Worm (Caenorhabditis elegans) whole organism, L1 larva: ENCODE data around the gene C06E1.11.

Source experiments
- C34B4.2 ChIP-seq: sonication (generic microtip); optimal IDR thresholded peaks from 2 replicates; lab custom pipeline; 2017; ENCODE audit warnings: mild to moderate bottlenecking, missing genetic modification characterization, missing compliant biosample characterization
- F16B12.6 ChIP-seq: fragments of 150-350 bp; optimal IDR thresholded peaks from 2 replicates; lab custom pipeline; 2014; ENCODE audit warnings: missing biosample characterization, missing genetic modification characterization
- Y116A8C.19 ChIP-seq: sonication (generic microtip); optimal IDR thresholded peaks from 2 replicates; lab custom pipeline; 2016; ENCODE audit warnings: missing compliant biosample characterization, missing genetic modification characterization, borderline replicate concordance
- aly-2 ChIP-seq: fragments of 150-350 bp; optimal IDR thresholded peaks from 2 replicates; lab custom pipeline; 2014; ENCODE audit warnings: missing biosample characterization, missing genetic modification characterization
- blmp-1 ChIP-seq: fragments of 150-350 bp; optimal IDR thresholded peaks from 2 replicates; lab custom pipeline; 2014; ENCODE audit warnings: missing biosample characterization, missing genetic modification characterization
- ceh-63 ChIP-seq: fragments of 200-800 bp; sonication (Bioruptor generic); optimal IDR thresholded peaks from 2 replicates; lab custom pipeline; 2018; ENCODE audit warnings: mild to moderate bottlenecking, missing genetic modification characterization, missing compliant biosample characterization
- ceh-8 ChIP-seq: fragments of 200-800 bp; sonication (Bioruptor generic); optimal IDR thresholded peaks from 2 replicates; lab custom pipeline; 2018; ENCODE audit warnings: mild to moderate bottlenecking, missing genetic modification characterization, moderate library complexity, missing compliant biosample characterization
- ceh-82 ChIP-seq, 3 experiments: fragments of 150-350 bp in 1 of 3; sonication (generic microtip) in 2 of 3; optimal IDR thresholded peaks; 2 replicates each; lab custom pipeline; 2014 to 2017; ENCODE audit warnings: missing biosample characterization in 3 of 3, missing genetic modification characterization in 3 of 3
- ceh-90 ChIP-seq: sonication (generic microtip); optimal IDR thresholded peaks from 2 replicates; lab custom pipeline; 2016; ENCODE audit warnings: missing genetic modification characterization, missing compliant biosample characterization
- ces-1 ChIP-seq: fragments of 150-350 bp; optimal IDR thresholded peaks from 2 replicates; lab custom pipeline; 2014; ENCODE audit warnings: missing biosample characterization, missing genetic modification reagents, missing genetic modification characterization
- dsc-1 ChIP-seq: sonication (generic microtip); optimal IDR thresholded peaks from 2 replicates; lab custom pipeline; 2016; ENCODE audit warnings: mild to moderate bottlenecking, missing genetic modification characterization, missing compliant biosample characterization
- efl-1 ChIP-seq, 4 experiments: fragments of 150-350 bp; optimal IDR thresholded peaks in 3 of 4; peaks in 1 of 4; 1 replicate in 1 of 4; 2 replicates in 3 of 4; lab custom pipeline; 2014; ENCODE audit warnings: missing biosample characterization in 2 of 4, missing genetic modification characterization in 2 of 4, missing genetic modification reagents in 2 of 4
- efl-3 ChIP-seq: fragments of 200-800 bp; sonication (Bioruptor generic); optimal IDR thresholded peaks from 2 replicates; lab custom pipeline; 2018; ENCODE audit warnings: mild to moderate bottlenecking, missing genetic modification characterization, missing compliant biosample characterization
- egl-27 ChIP-seq, 2 experiments: fragments of 150-350 bp in 1 of 2; sonication (generic microtip); optimal IDR thresholded peaks; 3 replicates each; lab custom pipeline; 2017 to 2018; ENCODE audit warnings: missing biosample characterization in 2 of 2, missing genetic modification characterization in 2 of 2, missing genetic modification reagents in 2 of 2
- elt-2 ChIP-seq: sonication (generic microtip); optimal IDR thresholded peaks from 2 replicates; lab custom pipeline; 2016; ENCODE audit warnings: missing genetic modification characterization, mild to moderate bottlenecking, inconsistent platforms, missing compliant biosample characterization, missing genetic modification reagents
- elt-3 ChIP-seq, 6 experiments: fragments of 150-350 bp in 1 of 6; sonication (generic microtip); optimal IDR thresholded peaks; 2 replicates each; lab custom pipeline; 2017 to 2018; ENCODE audit warnings: missing biosample characterization in 6 of 6, missing genetic modification characterization in 6 of 6, inconsistent platforms in 1 of 6
- fkh-10 ChIP-seq: sonication (generic microtip); optimal IDR thresholded peaks from 2 replicates; lab custom pipeline; 2017; ENCODE audit warnings: missing biosample characterization, missing genetic modification reagents, missing genetic modification characterization
- fkh-4 ChIP-seq: sonication (generic microtip); optimal IDR thresholded peaks from 2 replicates; lab custom pipeline; 2016; ENCODE audit warnings: missing compliant biosample characterization, missing genetic modification characterization, borderline replicate concordance
- fkh-8 ChIP-seq: sonication (generic microtip); optimal IDR thresholded peaks from 2 replicates; lab custom pipeline; 2016; ENCODE audit warnings: mild to moderate bottlenecking, missing genetic modification characterization, missing compliant biosample characterization
- hpl-2 ChIP-seq: fragments of 150-350 bp; optimal IDR thresholded peaks from 2 replicates; lab custom pipeline; 2014; ENCODE audit warnings: missing biosample characterization, missing genetic modification reagents, missing genetic modification characterization
- isw-1 ChIP-seq: fragments of 200-800 bp; sonication (Bioruptor generic); IDR thresholded peaks from 2 replicates; pipeline ENCODE4 v1.3.6; 2022; ENCODE audit warnings: missing genetic modification characterization, missing compliant biosample characterization
- jun-1 ChIP-seq: fragments of 150-350 bp; optimal IDR thresholded peaks from 2 replicates; lab custom pipeline; 2014; ENCODE audit warnings: missing biosample characterization, missing genetic modification reagents, missing genetic modification characterization
- lin-13 ChIP-seq: fragments of 150-350 bp; optimal IDR thresholded peaks from 2 replicates; lab custom pipeline; 2014; ENCODE audit warnings: missing biosample characterization, missing genetic modification reagents, missing genetic modification characterization
- lin-14 ChIP-seq: fragments of 200-800 bp; sonication (Bioruptor generic); optimal IDR thresholded peaks from 2 replicates; lab custom pipeline; 2018; ENCODE audit warnings: mild to moderate bottlenecking, missing genetic modification characterization, moderate library complexity, missing compliant biosample characterization
- lin-15B ChIP-seq: fragments of 150-350 bp; sonication (generic microtip); optimal IDR thresholded peaks from 3 replicates; lab custom pipeline; 2014; ENCODE audit warnings: missing biosample characterization, missing genetic modification characterization
- lin-39 ChIP-seq: fragments of 150-350 bp; optimal IDR thresholded peaks from 2 replicates; lab custom pipeline; 2014; ENCODE audit warnings: missing biosample characterization, missing genetic modification reagents, missing genetic modification characterization
- lsy-2 ChIP-seq, 2 experiments: fragments of 150-350 bp; optimal IDR thresholded peaks; 2 replicates each; lab custom pipeline; 2014; ENCODE audit warnings: missing biosample characterization in 2 of 2, missing genetic modification characterization in 2 of 2
- mab-9 ChIP-seq: fragments of 200-800 bp; sonication (Bioruptor generic); IDR thresholded peaks from 2 replicates; pipeline ENCODE4 v1.3.6; 2022; ENCODE audit warnings: missing genetic modification reagents, missing genetic modification characterization, missing compliant biosample characterization
- mep-1 ChIP-seq: fragments of 150-350 bp; optimal IDR thresholded peaks from 2 replicates; lab custom pipeline; 2014; ENCODE audit warnings: missing biosample characterization, missing genetic modification characterization
- nhr-12 ChIP-seq: sonication (generic microtip); optimal IDR thresholded peaks from 2 replicates; lab custom pipeline; 2017; ENCODE audit warnings: missing biosample characterization, missing genetic modification characterization
- nhr-20 ChIP-seq: sonication (generic microtip); optimal IDR thresholded peaks from 2 replicates; lab custom pipeline; 2016; ENCODE audit warnings: mild to moderate bottlenecking, missing genetic modification characterization, missing compliant biosample characterization
- nhr-28 ChIP-seq: fragments of 150-350 bp; optimal IDR thresholded peaks from 2 replicates; lab custom pipeline; 2014; ENCODE audit warnings: missing biosample characterization, missing genetic modification characterization
- nhr-47 ChIP-seq: sonication (generic microtip); optimal IDR thresholded peaks from 2 replicates; lab custom pipeline; 2016; ENCODE audit warnings: mild to moderate bottlenecking, missing genetic modification characterization, moderate library complexity, missing compliant biosample characterization
- nhr-85 ChIP-seq: sonication (generic microtip); peaks from one replicate; lab custom pipeline; 2016; ENCODE audit warnings: missing genetic modification characterization, inconsistent platforms, missing compliant biosample characterization
- pag-3 ChIP-seq: sonication (generic microtip); optimal IDR thresholded peaks from 2 replicates; lab custom pipeline; 2017; ENCODE audit warnings: missing genetic modification characterization, mild to moderate bottlenecking, missing compliant biosample characterization, antibody characterized with exemption, borderline replicate concordance; ENCODE audit not compliant: insufficient read depth
- skn-1 ChIP-seq: fragments of 150-350 bp; optimal IDR thresholded peaks from 2 replicates; lab custom pipeline; 2014; ENCODE audit warnings: missing biosample characterization, missing genetic modification characterization
- snpc-4 ChIP-seq: fragments of 150-350 bp; optimal IDR thresholded peaks from 2 replicates; lab custom pipeline; 2014; ENCODE audit warnings: missing biosample characterization, missing genetic modification characterization
- sox-4 ChIP-seq: sonication (generic microtip); optimal IDR thresholded peaks from 2 replicates; lab custom pipeline; 2016; ENCODE audit warnings: missing genetic modification characterization, missing compliant biosample characterization
- tlp-1 ChIP-seq: fragments of 150-350 bp; optimal IDR thresholded peaks from 2 replicates; lab custom pipeline; 2014; ENCODE audit warnings: missing biosample characterization, missing genetic modification characterization
- unc-130 ChIP-seq: fragments of 150-350 bp; optimal IDR thresholded peaks from 2 replicates; lab custom pipeline; 2017; ENCODE audit warnings: missing biosample characterization, missing genetic modification characterization, inconsistent platforms
- unc-62 ChIP-seq: fragments of 150-350 bp; optimal IDR thresholded peaks from 2 replicates; lab custom pipeline; 2014; ENCODE audit warnings: missing biosample characterization, missing genetic modification reagents, missing genetic modification characterization
- vab-15 ChIP-seq: sonication (generic microtip); optimal IDR thresholded peaks from 2 replicates; lab custom pipeline; 2017; ENCODE audit warnings: missing genotype, mild to moderate bottlenecking, missing genetic modification characterization, missing compliant biosample characterization
- xbp-1 ChIP-seq: sonication (generic microtip); optimal IDR thresholded peaks from 2 replicates; lab custom pipeline; 2016; ENCODE audit warnings: missing genetic modification characterization, missing compliant biosample characterization
- zag-1 ChIP-seq: fragments of 150-350 bp; optimal IDR thresholded peaks from 2 replicates; lab custom pipeline; 2014; ENCODE audit warnings: missing biosample characterization, missing genetic modification characterization
- zip-4 ChIP-seq: fragments of 200-800 bp; sonication (Bioruptor generic); optimal IDR thresholded peaks from 2 replicates; lab custom pipeline; 2018; ENCODE audit warnings: mild to moderate bottlenecking, missing genetic modification characterization, moderate library complexity, missing compliant biosample characterization
- ztf-11 ChIP-seq, 2 experiments: sonication (generic microtip); optimal IDR thresholded peaks; 2 replicates each; lab custom pipeline; 2016 to 2017; ENCODE audit warnings: missing genetic modification characterization in 2 of 2, missing biosample characterization in 1 of 2, missing compliant biosample characterization in 1 of 2

Gene C06E1.11

DNA sequence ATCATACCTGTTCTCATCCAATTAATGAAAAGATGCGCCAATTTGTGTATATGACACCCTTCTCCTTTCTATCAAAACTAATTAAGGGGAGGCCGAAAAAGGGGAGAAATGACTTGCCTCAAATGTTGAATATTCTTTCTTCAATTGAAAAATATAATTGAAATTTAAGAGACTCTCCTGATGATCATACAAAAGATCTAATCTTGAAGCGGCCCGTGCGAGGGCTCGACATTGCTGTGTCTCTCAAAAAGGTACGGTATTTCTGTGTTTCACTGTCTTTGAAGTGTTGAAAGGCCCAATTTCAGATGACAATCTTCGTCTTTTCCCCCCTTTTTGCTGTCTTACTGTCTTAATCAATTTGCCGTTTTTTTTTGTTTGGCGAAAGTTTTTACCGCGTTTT lies 4.5 kb upstream of the C06E1.11 start:
- TF ChIP-seq nhr-85 (tag; lab: Kevin White, UChicago) (peak; percentile 87), aly-2 (no peak), pag-3 (tag; lab: Kevin White, UChicago) (no peak), sox-4 (tag; lab: Kevin White, UChicago) (no peak), tlp-1 (tag; lab: Kevin White, UChicago) (no peak), fkh-4 (tag; lab: Kevin White, UChicago) (no peak), zag-1 (tag; lab: Kevin White, UChicago) (no peak), ceh-90 (tag; lab: Kevin White, UChicago) (no peak), lsy-2 (tag; optimal IDR thresholded peaks at IDR 0.05; lab: Kevin White, UChicago) (peak in 1 of 2 experiments; percentile 44), blmp-1 (tag; lab: Kevin White, UChicago) (peak; percentile 49), elt-3 (tag; optimal IDR thresholded peaks at IDR 0.05; lab: Kevin White, UChicago) (no peak), nhr-12 (tag; lab: Kevin White, UChicago) (no peak), isw-1 (GFP tag; lab: Robert Waterston, UW) (no peak), nhr-47 (no peak), ces-1 (no peak), xbp-1 (tag; lab: Kevin White, UChicago) (no peak), mep-1 (tag; lab: Kevin White, UChicago) (no peak), fkh-10 (no peak), nhr-20 (no peak), dsc-1 (tag; lab: Kevin White, UChicago) (no peak), efl-1 (optimal IDR thresholded peaks at IDR 0.05; lab: Kevin White, UChicago) (no peak), efl-1 (GFP tag; optimal IDR thresholded peaks at IDR 0.05 in 1 of 2; lab: Kevin White, UChicago) (no peak), lin-14 (GFP tag; lab: Kevin White, UChicago) (peak; percentile 70)

DNA sequence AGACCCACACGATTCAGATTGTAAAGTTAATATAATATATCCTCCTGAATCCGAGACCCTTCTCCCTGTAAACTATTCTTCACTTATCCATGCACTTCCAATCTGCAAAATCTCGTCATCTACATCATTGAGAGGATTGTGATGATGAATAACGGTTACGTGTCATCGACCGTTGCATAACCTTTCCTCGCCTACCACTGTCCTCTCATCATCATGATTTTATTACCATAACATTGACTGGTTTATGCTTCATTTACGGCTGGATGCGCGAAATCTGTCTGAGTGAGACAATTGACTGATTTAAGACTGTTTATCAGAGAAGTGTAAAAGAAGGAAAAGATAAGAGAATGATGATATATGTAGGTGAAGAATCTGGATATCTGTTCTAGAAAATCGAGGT lies 3.8 kb upstream of the C06E1.11 start:
- TF ChIP-seq vab-15 (tag; lab: Kevin White, UChicago) (no peak), Y116A8C.19 (no peak), snpc-4 (tag; lab: Kevin White, UChicago) (no peak), ceh-63 (GFP tag; lab: Kevin White, UChicago) (no peak), elt-2 (tag; lab: Kevin White, UChicago) (no peak), fkh-8 (tag; lab: Kevin White, UChicago) (no peak)

DNA sequence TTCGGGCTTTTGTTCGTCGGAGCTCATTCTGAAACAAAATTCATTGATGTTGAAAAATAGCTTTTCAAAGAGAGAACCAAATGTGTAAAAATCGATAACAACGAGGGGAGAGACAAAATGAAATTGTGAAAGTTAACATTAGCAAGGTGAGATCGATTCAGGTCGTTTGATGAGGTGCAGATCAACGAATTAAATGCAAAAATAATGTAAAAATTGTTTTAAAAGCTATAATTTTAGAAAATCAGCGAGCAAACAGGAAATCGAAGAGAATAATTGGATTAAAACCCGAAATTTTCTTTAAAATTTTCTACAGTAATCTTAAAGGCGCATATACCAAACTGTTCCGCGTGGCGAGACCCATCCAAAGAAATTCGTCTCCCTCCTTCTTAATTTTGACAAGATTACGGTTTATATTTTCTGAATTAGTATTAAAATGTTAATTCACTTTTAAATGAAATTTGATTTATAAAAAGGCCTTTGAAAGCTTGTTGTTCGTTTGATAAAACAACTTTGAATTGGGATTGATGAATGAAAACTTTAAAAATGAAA lies 2.0 kb upstream of the C06E1.11 start, which contains the start of gene C13G5.2:
TSS of gene C13G5.2 (minus strand) at position 51 of the 549 bp plus-strand sequence.
- no peak for TF ChIP-seq ztf-11 (tag; optimal IDR thresholded peaks at IDR 0.05; lab: Kevin White, UChicago)
- TF ChIP-seq lin-15B (tag; lab: Kevin White, UChicago) = no peak
- TF ChIP-seq efl-1 (optimal IDR thresholded peaks at IDR 0.05; lab: Kevin White, UChicago) = no peak
- peak in 1 of 2 experiments; percentile 33 for TF ChIP-seq efl-1 (GFP tag; optimal IDR thresholded peaks at IDR 0.05 in 1 of 2; lab: Kevin White, UChicago)
- TF ChIP-seq mab-9 (GFP tag; lab: Robert Waterston, UW) = no peak

DNA sequence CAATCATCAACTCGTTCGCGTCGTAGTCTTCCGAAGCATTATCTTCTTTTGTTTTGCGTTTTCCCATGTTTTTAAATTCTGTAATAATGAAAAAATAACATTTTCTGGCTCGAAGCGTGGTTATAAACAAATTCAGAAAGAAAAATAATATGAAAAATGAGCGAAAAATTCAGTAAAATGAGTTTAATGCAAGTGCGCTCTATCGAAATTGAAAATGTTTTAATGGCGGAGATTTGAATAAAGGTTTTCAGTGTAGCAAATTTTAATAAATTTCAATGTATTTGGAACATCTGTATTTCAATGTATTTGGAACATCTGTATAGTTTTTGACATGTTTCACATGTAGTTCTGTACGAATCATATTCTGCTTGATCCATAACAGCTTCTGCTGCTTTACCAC lies 2.0 kb downstream of the C06E1.11 start, which contains the start of gene rha-2:
TSS of gene rha-2 (minus strand) at position 80 of the 400 bp plus-strand sequence.
- TF ChIP-seq jun-1 (tag; lab: Kevin White, UChicago) (no peak), efl-3 (GFP tag; lab: Kevin White, UChicago) (no peak), C34B4.2 (no peak), efl-1 (optimal IDR thresholded peaks at IDR 0.05; lab: Kevin White, UChicago) (peak; percentile 62 to 88), efl-1 (GFP tag; optimal IDR thresholded peaks at IDR 0.05 in 1 of 2; lab: Kevin White, UChicago) (peak; percentile 90 to 99), hpl-2 (GFP tag; lab: Kevin White, UChicago) (no peak), vab-15 (tag; lab: Kevin White, UChicago) (no peak), skn-1 (no peak), unc-62 (no peak), zip-4 (GFP tag; lab: Kevin White, UChicago) (no peak), unc-130 (tag; lab: Kevin White, UChicago) (no peak), dsc-1 (tag; lab: Kevin White, UChicago) (no peak), ceh-8 (GFP tag; lab: Kevin White, UChicago) (no peak), fkh-8 (tag; lab: Kevin White, UChicago) (no peak), egl-27 (tag; optimal IDR thresholded peaks at IDR 0.05; lab: Kevin White, UChicago) (no peak), nhr-47 (peak; percentile 3), ceh-82 (tag; optimal IDR thresholded peaks at IDR 0.05; lab: Kevin White, UChicago) (peak in 1 of 3 experiments; percentile 27), F16B12.6 (tag; lab: Kevin White, UChicago) (peak; percentile 22), lsy-2 (tag; optimal IDR thresholded peaks at IDR 0.05; lab: Kevin White, UChicago) (peak; percentile 31 to 72), elt-3 (tag; optimal IDR thresholded peaks at IDR 0.05; lab: Kevin White, UChicago) (no peak), lin-13 (GFP tag; lab: Kevin White, UChicago) (no peak), nhr-28 (tag; lab: Kevin White, UChicago) (no peak), lin-39 (tag; lab: Kevin White, UChicago) (peak; percentile 11)
